Fruit fly (Drosophila melanogaster): ENCODE data around the gene bif.
A peak's percentile ranks its signal among the peaks of the same experiment; 100 is the strongest.

The bif gene

DNA sequence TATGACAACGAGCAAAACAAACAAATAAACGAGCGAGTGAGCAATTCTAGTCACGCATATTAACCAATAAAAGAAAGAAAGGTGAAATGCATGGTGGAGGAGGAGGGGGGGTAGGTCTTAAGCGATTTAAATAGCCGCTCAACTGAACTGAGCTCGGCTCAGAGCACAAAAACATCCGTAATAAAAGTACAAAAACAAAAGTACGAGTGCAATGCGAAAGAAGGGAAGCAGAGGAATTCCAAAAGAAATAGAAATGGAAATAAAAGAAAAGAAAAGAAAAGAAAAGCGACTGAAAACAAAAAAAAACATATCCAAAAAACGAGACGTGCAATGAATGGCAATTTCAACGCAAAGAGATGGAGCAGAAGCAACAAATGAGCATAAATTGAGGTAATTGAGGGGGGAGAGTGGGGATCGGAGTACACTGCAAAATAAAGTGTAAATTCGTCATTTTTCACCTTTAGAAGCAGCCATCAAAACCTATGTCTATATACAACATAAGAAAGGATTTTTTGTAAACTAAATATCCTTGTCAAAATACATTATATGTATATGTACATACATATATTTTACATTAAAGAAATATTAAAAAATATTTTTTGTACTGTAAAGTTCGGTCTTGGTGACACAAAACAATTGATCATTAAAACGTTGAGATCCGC, 20.5 kb upstream of the bif start (continued):
- no peak for TF ChIP-seq CrebB (tag; optimal IDR thresholded peaks at IDR 0.05)
- TF ChIP-seq CG13424 (tag; optimal IDR thresholded peaks at IDR 0.05): peak; percentile 37
- no peak for TF ChIP-seq sna (GFP tag; IDR thresholded peaks at IDR 0.05; ENCODE audit: partially characterized antibody)
- TF ChIP-seq tgo (GFP tag; IDR thresholded peaks at IDR 0.05): no peak; the same call in 2 of the 3 replicates
- peak; percentile 46 for TF ChIP-seq kni (GFP tag; optimal IDR thresholded peaks at IDR 0.05)
- TF ChIP-seq Vsx1 (GFP tag; optimal IDR thresholded peaks at IDR 0.05): peak; percentile 6
- TF ChIP-seq salm (tag; optimal IDR thresholded peaks at IDR 0.05): no peak
- peak; percentile 4 for TF ChIP-seq CG18262 (tag; optimal IDR thresholded peaks at IDR 0.05)
- no peak for TF ChIP-seq nau (GFP tag; optimal IDR thresholded peaks at IDR 0.05)
- peak in 1 of 2 experiments; percentile 67 for TF ChIP-seq bsh (GFP tag; optimal IDR thresholded peaks at IDR 0.05)
- TF ChIP-seq Blimp-1 (GFP tag; optimal IDR thresholded peaks at IDR 0.05): peak; percentile 61
- peak; percentile 35 for TF ChIP-seq CG15601 (tag; optimal IDR thresholded peaks at IDR 0.05)
- TF ChIP-seq CG10979 (tag; optimal IDR thresholded peaks at IDR 0.05): peak; percentile 58
- peak in 1 of 3 experiments; percentile 22 for TF ChIP-seq lola (GFP tag; optimal IDR thresholded peaks at IDR 0.05)
- TF ChIP-seq CG4404 (GFP tag; IDR thresholded peaks at IDR 0.05): no peak
- no peak for TF ChIP-seq CG9727 (GFP tag; optimal IDR thresholded peaks at IDR 0.05)
- no peak for TF ChIP-seq Hey (tag; optimal IDR thresholded peaks at IDR 0.05)
- TF ChIP-seq grau (tag; optimal IDR thresholded peaks at IDR 0.05): peak; percentile 43
- TF ChIP-seq Sry-δ (GFP tag; optimal IDR thresholded peaks at IDR 0.05): no peak
- TF ChIP-seq CG12391 (tag; optimal IDR thresholded peaks at IDR 0.05): peak; percentile 29
- TF ChIP-seq Ptx1 (GFP tag; IDR thresholded peaks at IDR 0.05): peak; percentile 24; the same call in 1 of the 2 replicates
- TF ChIP-seq Gug (GFP tag; IDR thresholded peaks at IDR 0.05): no peak
- TF ChIP-seq toy (GFP tag; IDR thresholded peaks at IDR 0.05): no peak
- TF ChIP-seq CG2712 (tag; optimal IDR thresholded peaks at IDR 0.05): peak; percentile 46
- TF ChIP-seq CG13894 (tag; optimal IDR thresholded peaks at IDR 0.05): no peak
- TF ChIP-seq CkIIα-i1 (GFP tag; IDR thresholded peaks at IDR 0.05): no peak
- no peak for TF ChIP-seq CG2199 (GFP tag; IDR thresholded peaks at IDR 0.05)
- TF ChIP-seq CG15011 (GFP tag; optimal IDR thresholded peaks at IDR 0.05): no peak
- TF ChIP-seq CG12236 (GFP tag; optimal IDR thresholded peaks at IDR 0.05): no peak
- peak; percentile 24 for TF ChIP-seq lab (GFP tag; optimal IDR thresholded peaks at IDR 0.05)
- no peak for TF ChIP-seq mirr (GFP tag; optimal IDR thresholded peaks at IDR 0.05)
- TF ChIP-seq disco-r (GFP tag; optimal IDR thresholded peaks at IDR 0.05): no peak
- no peak for TF ChIP-seq lbe (GFP tag; optimal IDR thresholded peaks at IDR 0.05)
- TF ChIP-seq CG10274 (GFP tag; optimal IDR thresholded peaks at IDR 0.05): no peak
- no peak for TF ChIP-seq klu (GFP tag; IDR thresholded peaks at IDR 0.05)
- peak in 1 of 2 experiments; percentile 18 for TF ChIP-seq dpn (GFP tag; optimal IDR thresholded peaks at IDR 0.05)
- no peak for TF ChIP-seq CG17328 (GFP tag; IDR thresholded peaks at IDR 0.05)
- TF ChIP-seq CG7987 (GFP tag; optimal IDR thresholded peaks at IDR 0.05): no peak
- peak; percentile 68 for TF ChIP-seq Sox102F (GFP tag; optimal IDR thresholded peaks at IDR 0.05)
- TF ChIP-seq NC2β (GFP tag; optimal IDR thresholded peaks at IDR 0.05): no peak
- peak; percentile 14 for TF ChIP-seq ewg (GFP tag; optimal IDR thresholded peaks at IDR 0.05)
- TF ChIP-seq prd (optimal IDR thresholded peaks at IDR 0.05): no peak
- peak; percentile 22; the same call in 1 of the 3 replicates for TF ChIP-seq prd (GFP tag; IDR thresholded peaks at IDR 0.05)
- TF ChIP-seq CG18476 (GFP tag; optimal IDR thresholded peaks at IDR 0.05): no peak
- TF ChIP-seq dmrt11E (tag; optimal IDR thresholded peaks at IDR 0.05): peak; percentile 34
- no peak for TF ChIP-seq bcd (GFP tag; optimal IDR thresholded peaks at IDR 0.05)
- no peak for TF ChIP-seq yki (optimal IDR thresholded peaks at IDR 0.05)
- no peak for TF ChIP-seq stc (GFP tag; IDR thresholded peaks at IDR 0.05)
- TF ChIP-seq CG6689 (GFP tag; IDR thresholded peaks at IDR 0.05): no peak
- TF ChIP-seq Hsf (GFP tag; optimal IDR thresholded peaks at IDR 0.05): no peak

Data from whole organism, embryonic.